Worm (Caenorhabditis elegans): Measurements from ENCODE around the gene F52E1.14.
"Not testable (repeated sequence)": the region's sequence is repeated elsewhere in the genome, so short reads cannot be mapped to it uniquely, and the experiment has no call there.

ce11 chrV:8340924-8341323, 42.8 kb upstream of the F52E1.14 start, which contains the start of gene C08D8.7:
- not testable (repeated sequence) for TF ChIP-seq grh-1 (GFP tag; IDR thresholded peaks at IDR 0.05); swsn-7 (tag; optimal IDR thresholded peaks at IDR 0.05); snpc-4 (tag; optimal IDR thresholded peaks at IDR 0.05); xbp-1 (tag; optimal IDR thresholded peaks at IDR 0.05)
